Worm (Caenorhabditis elegans): Measurements from ENCODE around the gene T28A8.8.
A peak's percentile ranks its signal among the peaks of the same experiment; 100 is the strongest.

Gene T28A8.8

ce11 chrIII:13530017-13530416, 27.4 kb downstream of the T28A8.8 start (continued):
- TF ChIP-seq Y48G9A.11 (GFP tag; IDR thresholded peaks at IDR 0.05) (no peak; the same call in 1 of the 2 replicates), T20F7.1 (GFP tag; optimal IDR thresholded peaks at IDR 0.05) (no peak), zip-2 (tag; optimal IDR thresholded peaks at IDR 0.05) (no peak), Y5F2A.4 (GFP tag; optimal IDR thresholded peaks at IDR 0.05) (no peak), lir-3 (tag; optimal IDR thresholded peaks at IDR 0.05) (no peak), ama-1 (optimal IDR thresholded peaks at IDR 0.05) (no peak), skn-1 (tag; optimal IDR thresholded peaks at IDR 0.05) (no peak), madf-5 (GFP tag; IDR thresholded peaks at IDR 0.05) (no peak), snpc-4 (tag; optimal IDR thresholded peaks at IDR 0.05) (no peak), lin-13 (GFP tag; optimal IDR thresholded peaks at IDR 0.05) (peak; percentile 53), nhr-42 (GFP tag; IDR thresholded peaks at IDR 0.05) (no peak), tag-97 (GFP tag; IDR thresholded peaks at IDR 0.05) (no peak), arid-1 (GFP tag; conservative IDR thresholded peaks at IDR 0.05) (no peak), mep-1 (tag; optimal IDR thresholded peaks at IDR 0.05) (peak; percentile 47), nhr-111 (GFP tag; optimal IDR thresholded peaks at IDR 0.05) (no peak), lim-7 (GFP tag; IDR thresholded peaks at IDR 0.05) (no peak), hif-1 (tag; optimal IDR thresholded peaks at IDR 0.05) (peak in 1 of 2 experiments; percentile 38), hlh-11 (tag; optimal IDR thresholded peaks at IDR 0.05) (peak; percentile 38), ctbp-1 (GFP tag; IDR thresholded peaks at IDR 0.05) (no peak), jun-1 (tag; optimal IDR thresholded peaks at IDR 0.05) (no peak), hlh-30 (tag; optimal IDR thresholded peaks at IDR 0.05; ENCODE audit: insufficient read depth) (peak; percentile 48), F26F4.8 (GFP tag; conservative IDR thresholded peaks at IDR 0.05) (no peak), fos-1 (tag; optimal IDR thresholded peaks at IDR 0.05) (no peak), dpl-1 (GFP tag; optimal IDR thresholded peaks at IDR 0.05) (peak; percentile 79), tra-1 (GFP tag; IDR thresholded peaks at IDR 0.05) (no peak), Y105C5A.15 (GFP tag; IDR thresholded peaks at IDR 0.05) (no peak), F37D6.2 (tag; optimal IDR thresholded peaks at IDR 0.05) (no peak), mxl-3 (GFP tag; optimal IDR thresholded peaks at IDR 0.05) (peak; percentile 18), ZK337.2 (GFP tag; IDR thresholded peaks at IDR 0.05) (no peak), ceh-82 (tag; optimal IDR thresholded peaks at IDR 0.05) (no peak), set-16 (GFP tag; IDR thresholded peaks at IDR 0.05) (peak; percentile 20; the same call in 1 of the 2 replicates), nhr-25 (tag; optimal IDR thresholded peaks at IDR 0.05; ENCODE audit: borderline replicate concordance, insufficient read depth) (peak; percentile 50), mes-2 (tag; optimal IDR thresholded peaks at IDR 0.05; ENCODE audit: poor library complexity, severe bottlenecking) (peak; percentile 73), saeg-2 (GFP tag; IDR thresholded peaks at IDR 0.05) (no peak), ztf-7 (tag; optimal IDR thresholded peaks at IDR 0.05) (no peak), nhr-10 (tag; optimal IDR thresholded peaks at IDR 0.05) (no peak), T26A8.4 (GFP tag; IDR thresholded peaks at IDR 0.05) (no peak), daf-8 (GFP tag; IDR thresholded peaks at IDR 0.05) (no peak), lin-1 (GFP tag; IDR thresholded peaks at IDR 0.05) (no peak), spr-3 (GFP tag; optimal IDR thresholded peaks at IDR 0.05) (no peak), dve-1 (tag; optimal IDR thresholded peaks at IDR 0.05; ENCODE audit: insufficient read depth) (peak; percentile 54), F49E8.2 (tag; optimal IDR thresholded peaks at IDR 0.05; ENCODE audit: borderline replicate concordance) (peak; percentile 10), zip-11 (GFP tag; IDR thresholded peaks at IDR 0.05) (no peak), F44E2.7 (GFP tag; IDR thresholded peaks at IDR 0.05) (no peak), daf-12 (tag; optimal IDR thresholded peaks at IDR 0.05) (no peak), dmd-9 (GFP tag; IDR thresholded peaks at IDR 0.05) (no peak), pha-4 (GFP tag; IDR thresholded peaks at IDR 0.05) (no peak), pha-4 (tag; optimal IDR thresholded peaks at IDR 0.05) (no peak), nhr-28 (tag; optimal IDR thresholded peaks at IDR 0.05) (peak; percentile 24), nhr-6 (tag; optimal IDR thresholded peaks at IDR 0.05) (no peak), aha-1 (tag) (no peak), nhr-41 (GFP tag; IDR thresholded peaks at IDR 0.05) (no peak)
